Worm (Caenorhabditis elegans): Measurements from ENCODE around the gene Y70C5B.2.

DNA sequence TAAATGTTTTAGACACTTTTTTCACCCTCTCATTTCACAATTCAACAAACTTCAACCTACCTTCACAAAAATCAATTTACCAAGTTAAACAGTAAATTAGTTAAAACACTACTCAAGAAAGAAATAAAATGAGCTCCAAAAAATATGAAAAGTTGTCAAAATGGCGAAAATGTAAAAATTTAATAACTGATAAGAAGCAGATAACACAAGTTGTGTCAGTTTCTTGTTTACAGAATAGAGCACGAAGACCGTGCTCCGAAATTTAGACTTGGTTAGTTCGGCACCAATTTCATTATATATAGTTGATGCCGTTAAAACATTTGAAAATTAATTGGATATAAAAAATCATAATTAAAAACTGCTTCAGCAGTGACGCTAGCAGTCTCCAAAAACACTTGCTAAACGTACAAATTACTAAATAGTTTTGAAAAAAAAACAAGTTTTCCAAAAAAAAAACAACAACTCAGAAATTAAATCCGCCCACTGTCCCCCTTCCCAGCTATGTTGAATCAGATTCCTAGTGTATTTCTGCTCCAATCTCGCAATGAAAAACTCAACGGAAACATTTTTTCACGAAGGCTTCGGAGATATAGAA, 49.8 kb downstream of the Y70C5B.2 start, which contains the start of gene srw-54:
- TF ChIP-seq nhr-28 (tag; optimal IDR thresholded peaks at IDR 0.05) = peak; percentile 59
- TF ChIP-seq fos-1 (tag; optimal IDR thresholded peaks at IDR 0.05) = no peak
- TF ChIP-seq dmd-6 (GFP tag; IDR thresholded peaks at IDR 0.05) = peak; percentile 38; the same call in 1 of the 2 replicates
- TF ChIP-seq unc-62 (GFP tag; optimal IDR thresholded peaks at IDR 0.05 in 1 of 2) = no peak
- TF ChIP-seq unc-62 (tag; optimal IDR thresholded peaks at IDR 0.05) = no peak
- no peak for TF ChIP-seq tag-97 (GFP tag; IDR thresholded peaks at IDR 0.05)
- TF ChIP-seq zip-11 (GFP tag; IDR thresholded peaks at IDR 0.05) = no peak
